Worm (Caenorhabditis elegans) whole organism, dauer: ENCODE data around the gene srsx-18.

Experiments used
- unc-62 ChIP-seq: sonication (generic microtip); optimal IDR thresholded peaks from 2 replicates; lab custom pipeline; 2017; ENCODE audit warnings: missing biosample characterization, missing genetic modification reagents, missing genetic modification characterization

The srsx-18 gene

ce11 chrV:5922236-5922635, at the start of gene srsx-18:
TSS of gene srsx-18 (plus strand) at chrV:5922536.
- no peak for TF ChIP-seq unc-62 (GFP tag; lab: Kevin White, UChicago)

- no peak for TF ChIP-seq unc-62 (GFP tag; lab: Kevin White, UChicago)
Measured at ce11 chrV:5876966-5877365, 45.4 kb upstream of the srsx-18 start.

ce11 chrV:5880064-5880463, 42.3 kb upstream of the srsx-18 start, which contains the start of gene C02G6.3:
TSS of gene C02G6.3 (plus strand) at chrV:5880364.
- TF ChIP-seq unc-62 (GFP tag; lab: Kevin White, UChicago): no peak

ce11 chrV:5882429-5882828, 39.9 kb upstream of the srsx-18 start:
- no peak for TF ChIP-seq unc-62 (GFP tag; lab: Kevin White, UChicago)

- no peak for TF ChIP-seq unc-62 (GFP tag; lab: Kevin White, UChicago)
Measured at ce11 chrV:5883735-5884134, 38.6 kb upstream of the srsx-18 start, which contains the start of gene C04E6.8. TSS of gene C04E6.8 (minus strand) at chrV:5883835.

- TF ChIP-seq unc-62 (GFP tag; lab: Kevin White, UChicago): no peak
Measured at ce11 chrV:5888820-5889219, 33.5 kb upstream of the srsx-18 start.

ce11 chrV:5891204-5891603, 31.1 kb upstream of the srsx-18 start:
- TF ChIP-seq unc-62 (GFP tag; lab: Kevin White, UChicago): no peak

ce11 chrV:5893015-5893414, 29.3 kb upstream of the srsx-18 start, which contains the start of gene C04E6.7:
TSS of gene C04E6.7 (plus strand) at chrV:5893315.
- no peak for TF ChIP-seq unc-62 (GFP tag; lab: Kevin White, UChicago)

ce11 chrV:5895021-5895420, 27.3 kb upstream of the srsx-18 start, which contains the start of gene grd-9:
TSS of gene grd-9 (plus strand) at chrV:5895321.
- no peak for TF ChIP-seq unc-62 (GFP tag; lab: Kevin White, UChicago)

- no peak for TF ChIP-seq unc-62 (GFP tag; lab: Kevin White, UChicago)
Measured at ce11 chrV:5899940-5900339, 22.4 kb upstream of the srsx-18 start, which contains the start of gene srd-16. TSS of gene srd-16 (minus strand) at chrV:5900040.

- TF ChIP-seq unc-62 (GFP tag; lab: Kevin White, UChicago): no peak
Measured at ce11 chrV:5901833-5902232, 20.5 kb upstream of the srsx-18 start, which contains the start of gene C04E6.5. TSS of gene C04E6.5 (plus strand) at chrV:5902133.

- no peak for TF ChIP-seq unc-62 (GFP tag; lab: Kevin White, UChicago)
Measured at ce11 chrV:5906252-5906651, 16.1 kb upstream of the srsx-18 start, which contains the start of gene srd-15. TSS of gene srd-15 (minus strand) at chrV:5906352.

- no peak for TF ChIP-seq unc-62 (GFP tag; lab: Kevin White, UChicago)
Measured at ce11 chrV:5907090-5907489, 15.2 kb upstream of the srsx-18 start, which contains the start of gene C04E6.4. TSS of gene C04E6.4 (plus strand) at chrV:5907390.

- TF ChIP-seq unc-62 (GFP tag; lab: Kevin White, UChicago): no peak
Measured at ce11 chrV:5912426-5912825, 9.9 kb upstream of the srsx-18 start, which contains the start of gene C04E6.13. TSS of gene C04E6.13 (plus strand) at chrV:5912726.

ce11 chrV:5916862-5917261, 5.5 kb upstream of the srsx-18 start:
- no peak for TF ChIP-seq unc-62 (GFP tag; lab: Kevin White, UChicago)

- TF ChIP-seq unc-62 (GFP tag; lab: Kevin White, UChicago): no peak
Measured at ce11 chrV:5917707-5918106, 4.6 kb upstream of the srsx-18 start, which contains the start of gene lrpr-1. TSS of gene lrpr-1 (minus strand) at chrV:5917891.

- no peak for TF ChIP-seq unc-62 (GFP tag; lab: Kevin White, UChicago)
Measured at ce11 chrV:5919887-5920286, 2.4 kb upstream of the srsx-18 start, which contains the start of gene C04E6.12. TSS of gene C04E6.12 (minus strand) at chrV:5919987.
